Worm (Caenorhabditis elegans) whole organism, late embryonic: ENCODE results near the gene srbc-57.

Source experiments
- K09A11.1 ChIP-seq: sonication (generic microtip); optimal IDR thresholded peaks from 2 replicates; lab custom pipeline; 2017; ENCODE audit warnings: antibody characterized with exemption, mild to moderate bottlenecking, missing genetic modification characterization, missing compliant biosample characterization; ENCODE audit not compliant: insufficient read depth
- nfya-1 ChIP-seq: sonication (generic microtip); optimal IDR thresholded peaks from 2 replicates; lab custom pipeline; 2017; ENCODE audit warnings: missing genetic modification characterization, mild to moderate bottlenecking, missing compliant biosample characterization, antibody characterized with exemption, moderate library complexity

DNA sequence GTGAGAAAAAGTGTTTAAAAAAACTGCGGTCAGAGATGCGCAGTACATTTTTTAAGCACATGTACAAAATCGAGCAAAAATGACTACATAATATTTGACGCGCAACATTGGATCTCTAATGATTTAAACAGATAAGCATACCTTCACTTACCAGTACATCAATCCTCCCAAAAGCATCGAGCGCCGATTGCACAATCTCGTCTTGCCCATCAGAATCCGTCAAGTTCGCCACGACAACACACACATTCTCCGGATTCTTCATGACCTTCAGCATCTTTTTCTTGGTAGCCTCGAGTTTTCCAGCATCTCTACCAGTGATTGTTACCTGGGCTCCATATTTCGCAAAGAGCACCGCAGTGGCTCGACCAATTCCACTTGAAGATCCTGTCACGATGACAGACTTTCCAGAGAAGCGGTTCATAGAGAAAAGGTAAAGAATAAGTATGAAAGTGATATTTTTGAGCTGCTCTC lies 34.5 kb upstream of the srbc-57 start, which contains the start of gene T01G6.10:
- TF ChIP-seq nfya-1 (tag; lab: Kevin White, UChicago): no peak
- no peak for TF ChIP-seq K09A11.1 (tag; lab: Kevin White, UChicago)
